Fruit fly (Drosophila melanogaster) whole organism, embryonic: ENCODE data around the gene Ac13E.
A peak's percentile ranks its signal among the peaks of the same experiment; 100 is the strongest.

Experiments used
- CG10209 ChIP-seq: fragments of 200-800 bp; sonication (Bioruptor generic); optimal IDR thresholded peaks from 3 replicates; lab custom pipeline; 2017; ENCODE audit warnings: missing biosample characterization, mild to moderate bottlenecking, missing genetic modification characterization, missing genetic modification reagents
- CG10543 ChIP-seq: fragments of 200-800 bp; sonication (Bioruptor generic); optimal IDR thresholded peaks from 3 replicates; lab custom pipeline; 2017; ENCODE audit warnings: missing biosample characterization, mild to moderate bottlenecking, missing genetic modification characterization, moderate library complexity
- CG10979 ChIP-seq: fragments of 200-800 bp; sonication (Bioruptor generic); optimal IDR thresholded peaks from 2 replicates; lab custom pipeline; 2018; ENCODE audit warnings: missing biosample characterization, mild to moderate bottlenecking, missing genetic modification characterization, moderate library complexity
- CG11398 ChIP-seq: fragments of 200-800 bp; sonication (Bioruptor generic); optimal IDR thresholded peaks from 2 replicates; lab custom pipeline; 2016; ENCODE audit warnings: missing biosample characterization, missing genetic modification characterization
- CG11696 ChIP-seq: fragments of 200-800 bp; sonication (Bioruptor generic); IDR thresholded peaks from 2 replicates; pipeline ENCODE4 v1.3.6; 2022; ENCODE audit warnings: missing biosample characterization, missing genetic modification characterization
- CG12236 ChIP-seq: fragments of 200-800 bp; sonication (Bioruptor generic); optimal IDR thresholded peaks from 2 replicates; lab custom pipeline; 2016; ENCODE audit warnings: missing biosample characterization, missing genetic modification characterization
- CG14710 ChIP-seq: fragments of 200-800 bp; sonication (Bioruptor generic); optimal IDR thresholded peaks from 3 replicates; lab custom pipeline; 2019; ENCODE audit warnings: missing biosample characterization, mild to moderate bottlenecking, missing genetic modification characterization, moderate library complexity
- CG15514 ChIP-seq: fragments of 200-800 bp; sonication (Bioruptor generic); optimal IDR thresholded peaks from 3 replicates; lab custom pipeline; 2017; ENCODE audit warnings: missing biosample characterization, missing genetic modification characterization, mild to moderate bottlenecking, moderate library complexity, missing genetic modification reagents
- CG1602 ChIP-seq: fragments of 200-800 bp; sonication (Bioruptor generic); optimal IDR thresholded peaks from 3 replicates; lab custom pipeline; 2016; ENCODE audit warnings: missing biosample characterization, missing genetic modification characterization
- CG16815 ChIP-seq: fragments of 200-800 bp; sonication (Bioruptor generic); optimal IDR thresholded peaks from 3 replicates; lab custom pipeline; 2017; ENCODE audit warnings: missing biosample characterization, mild to moderate bottlenecking, missing genetic modification characterization
- CG17612 ChIP-seq: fragments of 200-800 bp; sonication (Bioruptor generic); IDR thresholded peaks from 2 replicates; pipeline ENCODE4 v1.3.6; 2022; ENCODE audit warnings: missing biosample characterization, missing genetic modification characterization
- CG2199 ChIP-seq: fragments of 200-800 bp; sonication (Bioruptor generic); IDR thresholded peaks from 3 replicates; pipeline ENCODE4 v1.3.6; 2022; ENCODE audit warnings: missing biosample characterization, missing genetic modification characterization
- CG30431 ChIP-seq: fragments of 200-800 bp; sonication (Bioruptor generic); optimal IDR thresholded peaks from 2 replicates; lab custom pipeline; 2017; ENCODE audit warnings: missing biosample characterization, missing genetic modification characterization
- CG33213 ChIP-seq: fragments of 200-800 bp; sonication (Bioruptor generic); optimal IDR thresholded peaks from 3 replicates; lab custom pipeline; 2016; ENCODE audit warnings: missing biosample characterization, missing genetic modification characterization
- CG4360 ChIP-seq: fragments of 200-800 bp; sonication (Bioruptor generic); IDR thresholded peaks from 2 replicates; pipeline ENCODE4 v1.3.6; 2022; ENCODE audit warnings: missing biosample characterization, missing genetic modification characterization
- CG5953 ChIP-seq: fragments of 200-800 bp; sonication (Bioruptor generic); IDR thresholded peaks from 2 replicates; pipeline ENCODE4 v1.3.6; 2022; ENCODE audit warnings: missing biosample characterization, missing genetic modification characterization
- CG6654 ChIP-seq: fragments of 200-800 bp; sonication (Bioruptor generic); optimal IDR thresholded peaks from 2 replicates; lab custom pipeline; 2017; ENCODE audit warnings: missing biosample characterization, mild to moderate bottlenecking, missing genetic modification characterization
- CG6683 ChIP-seq: fragments of 200-800 bp; sonication (Bioruptor generic); optimal IDR thresholded peaks from 2 replicates; lab custom pipeline; 2017; ENCODE audit warnings: missing biosample characterization, mild to moderate bottlenecking, missing genetic modification characterization, missing genetic modification reagents
- CG8359 ChIP-seq: fragments of 200-800 bp; sonication (Bioruptor generic); optimal IDR thresholded peaks from 2 replicates; lab custom pipeline; 2017; ENCODE audit warnings: missing biosample characterization, mild to moderate bottlenecking, missing genetic modification characterization, borderline replicate concordance
- Dll ChIP-seq: fragments of 200-800 bp; sonication (Bioruptor generic); IDR thresholded peaks from 4 replicates; pipeline ENCODE4 v1.3.6; 2022; ENCODE audit warnings: missing biosample characterization, missing genetic modification characterization; ENCODE audit not compliant: partially characterized antibody
- Dref ChIP-seq: fragments of 200-800 bp; sonication (Bioruptor generic); IDR thresholded peaks from 2 replicates; pipeline ENCODE4 v1.3.6; 2022; ENCODE audit warnings: missing biosample characterization, missing genetic modification characterization
- Fer2 ChIP-seq: fragments of 200-800 bp; sonication (Bioruptor generic); optimal IDR thresholded peaks from 2 replicates; lab custom pipeline; 2018; ENCODE audit warnings: missing biosample characterization, mild to moderate bottlenecking, missing genetic modification characterization, moderate library complexity
- Lhr ChIP-seq: fragments of 200-800 bp; sonication (Bioruptor generic); optimal IDR thresholded peaks from 3 replicates; lab custom pipeline; 2017; ENCODE audit warnings: mild to moderate bottlenecking, missing biosample characterization, missing genetic modification reagents, missing genetic modification characterization
- MBD-R2 ChIP-seq: fragments of 200-800 bp; sonication (Bioruptor generic); IDR thresholded peaks from 2 replicates; pipeline ENCODE4 v1.3.6; 2022; ENCODE audit warnings: missing biosample characterization, missing genetic modification characterization
- Neu2 ChIP-seq: fragments of 200-800 bp; sonication (Bioruptor generic); optimal IDR thresholded peaks from 3 replicates; lab custom pipeline; 2016; ENCODE audit warnings: missing biosample characterization, missing genetic modification characterization, borderline replicate concordance
- Rx ChIP-seq: fragments of 200-800 bp; sonication (Bioruptor generic); IDR thresholded peaks from 2 replicates; pipeline ENCODE4 v1.3.6; 2022; ENCODE audit warnings: missing biosample characterization, missing genetic modification characterization
- ato ChIP-seq: fragments of 200-800 bp; sonication (Bioruptor generic); IDR thresholded peaks from 2 replicates; pipeline ENCODE4 v1.3.6; 2022; ENCODE audit warnings: missing biosample characterization, missing genetic modification characterization; ENCODE audit not compliant: partially characterized antibody
- cato ChIP-seq: fragments of 200-800 bp; sonication (Bioruptor generic); optimal IDR thresholded peaks from 2 replicates; lab custom pipeline; 2016; ENCODE audit warnings: missing biosample characterization, missing genetic modification characterization, borderline replicate concordance
- caup ChIP-seq: fragments of 200-800 bp; sonication (Bioruptor generic); optimal IDR thresholded peaks from 3 replicates; lab custom pipeline; 2017; ENCODE audit warnings: missing biosample characterization, mild to moderate bottlenecking, missing genetic modification characterization, moderate library complexity; ENCODE audit not compliant: severe bottlenecking
- crc ChIP-seq: fragments of 200-800 bp; sonication (Bioruptor generic); optimal IDR thresholded peaks from 2 replicates; lab custom pipeline; 2016; ENCODE audit warnings: missing biosample characterization, missing genetic modification characterization
- cwo ChIP-seq: fragments of 200-800 bp; sonication (Bioruptor generic); optimal IDR thresholded peaks from 3 replicates; lab custom pipeline; 2017; ENCODE audit warnings: missing biosample characterization, missing genetic modification characterization, mild to moderate bottlenecking, moderate library complexity, missing genetic modification reagents
- dan ChIP-seq: fragments of 200-800 bp; sonication (Bioruptor generic); IDR thresholded peaks from 2 replicates; pipeline ENCODE4 v1.3.6; 2022; ENCODE audit warnings: missing biosample characterization, missing genetic modification characterization
- dati ChIP-seq: fragments of 200-800 bp; sonication (Bioruptor generic); IDR thresholded peaks from 2 replicates; pipeline ENCODE4 v1.3.6; 2022; ENCODE audit warnings: missing biosample characterization, missing genetic modification characterization
- dmrt99B ChIP-seq: fragments of 200-800 bp; sonication (Bioruptor generic); optimal IDR thresholded peaks from 2 replicates; lab custom pipeline; 2018; ENCODE audit warnings: missing biosample characterization, mild to moderate bottlenecking, missing genetic modification characterization, moderate library complexity
- en ChIP-seq: fragments of 200-800 bp; sonication (Bioruptor generic); optimal IDR thresholded peaks from 2 replicates; lab custom pipeline; 2016; ENCODE audit warnings: missing biosample characterization, missing genetic modification characterization
- jumu ChIP-seq: fragments of 200-800 bp; sonication (Bioruptor generic); optimal IDR thresholded peaks from 3 replicates; lab custom pipeline; 2016; ENCODE audit warnings: missing biosample characterization, missing genetic modification characterization
- kni ChIP-seq: fragments of 200-800 bp; sonication (Bioruptor generic); optimal IDR thresholded peaks from 3 replicates; lab custom pipeline; 2017; ENCODE audit warnings: mild to moderate bottlenecking, missing biosample characterization, missing genetic modification reagents, missing genetic modification characterization
- lov ChIP-seq, 2 experiments: fragments of 200-800 bp in 1 of 2; fragments of >200 bp in 1 of 2; sonication (Bioruptor generic) in 1 of 2; IDR thresholded peaks in 1 of 2; optimal IDR thresholded peaks in 1 of 2; 2 replicates in 1 of 2; 3 replicates in 1 of 2; pipeline versions ENCODE4 v1.3.6 to Lab custom; 2017 to 2022; ENCODE audit warnings: missing biosample characterization in 1 of 2, missing genetic modification characterization in 1 of 2
- mld ChIP-seq: fragments of 200-800 bp; sonication (Bioruptor generic); IDR thresholded peaks from 3 replicates; pipeline ENCODE4 v1.3.6; 2022; ENCODE audit warnings: missing biosample characterization, missing genetic modification characterization; ENCODE audit not compliant: partially characterized antibody
- oc ChIP-seq: fragments of 200-800 bp; sonication (Bioruptor generic); optimal IDR thresholded peaks from 2 replicates; lab custom pipeline; 2018; ENCODE audit warnings: missing biosample characterization, mild to moderate bottlenecking, missing genetic modification characterization, moderate library complexity
- pho ChIP-seq: fragments of 200-800 bp; sonication (Bioruptor generic); optimal IDR thresholded peaks from 2 replicates; lab custom pipeline; 2016; ENCODE audit warnings: missing biosample characterization, missing genetic modification characterization
- pita ChIP-seq: fragments of 200-800 bp; sonication (Bioruptor generic); optimal IDR thresholded peaks from 2 replicates; lab custom pipeline; 2017; ENCODE audit warnings: missing biosample characterization, mild to moderate bottlenecking, missing genetic modification characterization
- repo ChIP-seq: fragments of 200-800 bp; sonication (Bioruptor generic); optimal IDR thresholded peaks from 2 replicates; lab custom pipeline; 2016; ENCODE audit warnings: missing biosample characterization, missing genetic modification characterization
- ro ChIP-seq: fragments of 200-800 bp; sonication (Bioruptor generic); IDR thresholded peaks from 2 replicates; pipeline ENCODE4 v1.3.6; 2022; ENCODE audit warnings: missing biosample characterization, missing genetic modification characterization
- slbo ChIP-seq: fragments of 200-800 bp; sonication (Bioruptor generic); IDR thresholded peaks from 2 replicates; pipeline ENCODE4 v1.3.6; 2022; ENCODE audit warnings: missing biosample characterization, missing genetic modification characterization
- sna ChIP-seq: fragments of 200-800 bp; sonication (Bioruptor generic); IDR thresholded peaks from 2 replicates; pipeline ENCODE4 v1.3.6; 2022; ENCODE audit warnings: missing biosample characterization, missing genetic modification characterization; ENCODE audit not compliant: partially characterized antibody
- tap ChIP-seq: fragments of 200-800 bp; optimal IDR thresholded peaks from 3 replicates; lab custom pipeline; 2019; ENCODE audit warnings: missing biosample characterization, mild to moderate bottlenecking, missing genetic modification characterization, moderate library complexity
- vnd ChIP-seq: fragments of 200-800 bp; sonication (Bioruptor generic); IDR thresholded peaks from 3 replicates; pipeline ENCODE4 v1.3.6; 2022; ENCODE audit warnings: missing biosample characterization, missing genetic modification characterization; ENCODE audit not compliant: partially characterized antibody
- vvl ChIP-seq: fragments of 200-800 bp; sonication (Bioruptor generic); IDR thresholded peaks from 2 replicates; pipeline ENCODE4 v1.3.6; 2022; ENCODE audit warnings: missing biosample characterization, missing genetic modification characterization

Gene Ac13E

DNA sequence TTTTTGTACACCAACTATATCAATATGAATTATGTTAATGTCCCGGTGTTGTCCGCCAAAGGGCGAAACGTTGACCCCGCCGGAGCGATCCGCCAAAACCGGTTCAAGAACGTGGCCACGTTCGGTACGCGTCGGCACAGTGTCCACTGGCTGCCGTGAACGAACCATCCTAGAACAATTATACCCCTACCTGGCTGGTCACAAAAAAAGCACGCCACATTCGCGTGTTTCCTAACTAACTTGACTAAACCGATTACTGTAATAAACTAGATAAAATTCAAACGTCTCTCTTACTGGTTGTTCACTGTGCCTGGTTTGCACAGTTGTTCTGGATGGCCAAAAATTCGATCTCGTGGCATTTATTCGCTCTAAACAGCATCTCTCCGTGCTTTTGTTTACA lies 25.5 kb upstream of the Ac13E start (continued):
- TF ChIP-seq CG6683 (GFP tag; lab: Kevin White, UChicago) (peak; percentile 81), en (GFP tag; lab: Kevin White, UChicago) (peak; percentile 79), mld (no peak), CG2199 (GFP tag; lab: Robert Waterston, UW) (no peak), CG33213 (peak; percentile 86), dmrt99B (peak; percentile 89), sna (GFP tag; lab: Robert Waterston, UW) (no peak), oc (tag; lab: Kevin White, UChicago) (peak; percentile 83), Neu2 (GFP tag; lab: Kevin White, UChicago) (peak; percentile 40), slbo (peak; percentile 97), pita (GFP tag; lab: Kevin White, UChicago) (no peak), CG10209 (peak; percentile 91), lov (optimal IDR thresholded peaks at IDR 0.05; lab: Kevin White, UChicago) (no peak), lov (GFP tag; IDR thresholded peaks at IDR 0.05; lab: Robert Waterston, UW) (peak; percentile 91), ato (GFP tag; lab: Robert Waterston, UW) (no peak), CG12236 (GFP tag; lab: Kevin White, UChicago) (peak; percentile 72), repo (GFP tag; lab: Kevin White, UChicago) (peak; percentile 90), CG8359 (GFP tag; lab: Kevin White, UChicago) (peak; percentile 57), vvl (GFP tag; lab: Robert Waterston, UW) (peak; percentile 95), CG10979 (peak; percentile 88), CG15514 (GFP tag; lab: Kevin White, UChicago) (peak; percentile 84), dati (peak; percentile 67), ro (peak; percentile 50; the same call in 1 of the 2 replicates), cwo (GFP tag; lab: Kevin White, UChicago) (peak; percentile 90), cato (GFP tag; lab: Kevin White, UChicago) (peak; percentile 61), CG17612 (GFP tag; lab: Robert Waterston, UW) (peak; percentile 69), tap (tag; lab: Kevin White, UChicago) (peak; percentile 82), CG5953 (peak; percentile 84), CG30431 (GFP tag; lab: Kevin White, UChicago) (peak; percentile 91), jumu (GFP tag; lab: Kevin White, UChicago) (peak; percentile 89), Fer2 (tag; lab: Kevin White, UChicago) (peak; percentile 82), MBD-R2 (GFP tag; lab: Robert Waterston, UW) (peak; percentile 91), dan (GFP tag; lab: Robert Waterston, UW) (peak; percentile 77), pho (GFP tag; lab: Kevin White, UChicago) (peak; percentile 90), CG11696 (GFP tag; lab: Robert Waterston, UW) (peak; percentile 83), kni (GFP tag; lab: Kevin White, UChicago) (peak; percentile 60), CG11398 (GFP tag; lab: Kevin White, UChicago) (peak; percentile 86), crc (GFP tag; lab: Kevin White, UChicago) (peak; percentile 86), CG10543 (GFP tag; lab: Kevin White, UChicago) (peak; percentile 88), Dref (GFP tag; lab: Robert Waterston, UW) (peak; percentile 39; the same call in 1 of the 2 replicates), Lhr (GFP tag; lab: Kevin White, UChicago) (peak; percentile 64), CG16815 (GFP tag; lab: Kevin White, UChicago) (peak; percentile 89), vnd (GFP tag; lab: Robert Waterston, UW) (no peak), Rx (GFP tag; lab: Robert Waterston, UW) (peak; percentile 87), CG1602 (GFP tag; lab: Kevin White, UChicago) (peak; percentile 84), CG14710 (tag; lab: Kevin White, UChicago) (peak; percentile 84), CG6654 (peak; percentile 77), CG4360 (GFP tag; lab: Robert Waterston, UW) (peak; percentile 59), caup (GFP tag; lab: Kevin White, UChicago) (peak; percentile 93), Dll (no peak)
